Worm (Caenorhabditis elegans) whole organism, late embryonic: Measurements from ENCODE around the gene nhr-175.

Experiments
- ceh-22 ChIP-seq: sonication (generic microtip); optimal IDR thresholded peaks from 2 replicates; lab custom pipeline; 2017; ENCODE audit warnings: missing biosample characterization, missing genetic modification characterization
- ceh-34 ChIP-seq: sonication (generic microtip); optimal IDR thresholded peaks from 2 replicates; lab custom pipeline; 2016; ENCODE audit warnings: mild to moderate bottlenecking, missing genetic modification characterization, missing compliant biosample characterization
- hlh-30 ChIP-seq: sonication (generic microtip); optimal IDR thresholded peaks from 2 replicates; lab custom pipeline; 2017; ENCODE audit warnings: antibody characterized with exemption, missing genetic modification characterization, missing compliant biosample characterization; ENCODE audit not compliant: insufficient read depth
- nfya-1 ChIP-seq: sonication (generic microtip); optimal IDR thresholded peaks from 2 replicates; lab custom pipeline; 2017; ENCODE audit warnings: missing genetic modification characterization, mild to moderate bottlenecking, missing compliant biosample characterization, antibody characterized with exemption, moderate library complexity

- TF ChIP-seq ceh-22, result no peak
- no peak for TF ChIP-seq nfya-1 (tag; lab: Kevin White, UChicago)
- no peak for TF ChIP-seq ceh-34 (tag; lab: Kevin White, UChicago)
- no peak for TF ChIP-seq hlh-30 (tag; lab: Kevin White, UChicago)
These were observed 23.0 kb downstream of the nhr-175 start, which contains the start of gene spp-12 for ce11 chrV:13889516-13889915.
